Worm (Caenorhabditis elegans) whole organism, mixed stage, embryonic: ENCODE results near the gene gcy-22.

ENCODE experiments used
- ces-1 ChIP-seq: fragments of 150-350 bp; optimal IDR thresholded peaks from 2 replicates; lab custom pipeline; 2014; ENCODE audit warnings: missing biosample characterization, missing genetic modification reagents, missing genetic modification characterization
- drap-1 ChIP-seq: fragments of 200-800 bp; sonication (Bioruptor generic); optimal IDR thresholded peaks from 3 replicates; lab custom pipeline; 2018; ENCODE audit warnings: mild to moderate bottlenecking, missing genetic modification characterization, missing compliant biosample characterization
- elt-3 ChIP-seq: fragments of 150-350 bp; optimal IDR thresholded peaks from 2 replicates; lab custom pipeline; 2014; ENCODE audit warnings: missing biosample characterization, missing genetic modification characterization
- hlh-1 ChIP-seq: fragments of 150-350 bp; optimal IDR thresholded peaks from 2 replicates; lab custom pipeline; 2014; ENCODE audit warnings: missing biosample characterization, missing genetic modification reagents, missing genetic modification characterization
- lin-13 ChIP-seq: fragments of 150-350 bp; optimal IDR thresholded peaks from 2 replicates; lab custom pipeline; 2014; ENCODE audit warnings: missing biosample characterization, missing genetic modification characterization
- lin-32 ChIP-seq: fragments of 200-800 bp; sonication (Bioruptor generic); optimal IDR thresholded peaks from 2 replicates; lab custom pipeline; 2018; ENCODE audit warnings: mild to moderate bottlenecking, missing genetic modification characterization, missing compliant biosample characterization
- nhr-2 ChIP-seq: fragments of 150-350 bp; optimal IDR thresholded peaks from 2 replicates; lab custom pipeline; 2014; ENCODE audit warnings: missing biosample characterization, missing genetic modification characterization
- nhr-76 ChIP-seq: sonication (generic microtip); optimal IDR thresholded peaks from 2 replicates; lab custom pipeline; 2017; ENCODE audit warnings: missing biosample characterization, missing genetic modification characterization
- pha-4 ChIP-seq: fragments of 150-350 bp; optimal IDR thresholded peaks from 2 replicates; lab custom pipeline; 2018; ENCODE audit warnings: missing biosample characterization, missing genetic modification reagents, missing genetic modification characterization
- snpc-4 ChIP-seq: fragments of 150-350 bp; optimal IDR thresholded peaks from 2 replicates; lab custom pipeline; 2014; ENCODE audit warnings: missing biosample characterization, missing genetic modification characterization
- unc-39 ChIP-seq: fragments of 150-350 bp; optimal IDR thresholded peaks from 2 replicates; lab custom pipeline; 2014; ENCODE audit warnings: missing biosample characterization, missing genetic modification characterization
- ztf-11 ChIP-seq: fragments of 150-350 bp; optimal IDR thresholded peaks from 2 replicates; lab custom pipeline; 2014; ENCODE audit warnings: missing biosample characterization, missing genetic modification characterization

- TF ChIP-seq nhr-76 (tag; lab: Kevin White, UChicago), result no peak
- TF ChIP-seq lin-13, result no peak
- no peak for TF ChIP-seq lin-32 (GFP tag; lab: Kevin White, UChicago)
- no peak for TF ChIP-seq snpc-4
- TF ChIP-seq pha-4 (tag; lab: Kevin White, UChicago), result no peak
- no peak for TF ChIP-seq unc-39 (tag; lab: Kevin White, UChicago)
- TF ChIP-seq ces-1 (GFP tag; lab: Kevin White, UChicago), result peak; percentile 70
- TF ChIP-seq hlh-1 (tag; lab: Kevin White, UChicago), result no peak
- TF ChIP-seq ztf-11 (tag; lab: Kevin White, UChicago), result no peak
- no peak for TF ChIP-seq drap-1 (GFP tag; lab: Kevin White, UChicago)
- no peak for TF ChIP-seq elt-3 (tag; lab: Kevin White, UChicago)
- TF ChIP-seq nhr-2 (tag; lab: Kevin White, UChicago), result no peak
These were observed 4.0 kb upstream of the gcy-22 start, which contains the start of gene sbt-1 for ce11 chrV:20828820-20829219.
